Fruit fly (Drosophila melanogaster): ENCODE measurements around the gene CG4332.
A peak's percentile ranks its signal among the peaks of the same experiment; 100 is the strongest.

CG4332 gene

dm6 chrX:13111832-13112231, 43.0 kb upstream of the CG4332 start (continued):
- no peak for TF ChIP-seq CG3919 (GFP tag; optimal IDR thresholded peaks at IDR 0.05)
- no peak for TF ChIP-seq spab (GFP tag; optimal IDR thresholded peaks at IDR 0.05)
- TF ChIP-seq acj6 (GFP tag; optimal IDR thresholded peaks at IDR 0.05) = no peak
- no peak for TF ChIP-seq CG10669 (GFP tag; optimal IDR thresholded peaks at IDR 0.05)
- no peak for TF ChIP-seq Met (GFP tag; optimal IDR thresholded peaks at IDR 0.05)
- no peak for TF ChIP-seq Hr39 (GFP tag; optimal IDR thresholded peaks at IDR 0.05)
- TF ChIP-seq net (GFP tag; optimal IDR thresholded peaks at IDR 0.05) = no peak
- no peak for TF ChIP-seq Sox15 (GFP tag; optimal IDR thresholded peaks at IDR 0.05)
- TF ChIP-seq CG3032 (tag; optimal IDR thresholded peaks at IDR 0.05) = no peak
- no peak for TF ChIP-seq CG8319 (GFP tag; optimal IDR thresholded peaks at IDR 0.05)
- TF ChIP-seq CG16779 (tag; optimal IDR thresholded peaks at IDR 0.05) = no peak
- TF ChIP-seq Blimp-1 (GFP tag; optimal IDR thresholded peaks at IDR 0.05) = peak; percentile 28
- TF ChIP-seq dsx (GFP tag; optimal IDR thresholded peaks at IDR 0.05; ENCODE audit: poor library complexity, severe bottlenecking) = peak; percentile 40
- TF ChIP-seq CG6808 (GFP tag; optimal IDR thresholded peaks at IDR 0.05) = peak; percentile 44
- TF ChIP-seq CG32006 (GFP tag; optimal IDR thresholded peaks at IDR 0.05) = no peak
- TF ChIP-seq CG7368 (GFP tag; optimal IDR thresholded peaks at IDR 0.05) = no peak
- TF ChIP-seq Eip75B (GFP tag; optimal IDR thresholded peaks at IDR 0.05) = peak; percentile 16
- no peak for TF ChIP-seq vri (GFP tag; optimal IDR thresholded peaks at IDR 0.05)
- TF ChIP-seq CG1621 (tag; optimal IDR thresholded peaks at IDR 0.05) = peak; percentile 15
- TF ChIP-seq CG6276 (GFP tag; optimal IDR thresholded peaks at IDR 0.05) = peak; percentile 67
- no peak for TF ChIP-seq topi (GFP tag; optimal IDR thresholded peaks at IDR 0.05)
- peak; percentile 75 for TF ChIP-seq CG8119 (GFP tag; IDR thresholded peaks at IDR 0.05)
- no peak for TF ChIP-seq achi (GFP tag; optimal IDR thresholded peaks at IDR 0.05)
- TF ChIP-seq cyc (GFP tag; optimal IDR thresholded peaks at IDR 0.05) = no peak
- no peak for TF ChIP-seq CG6163 (GFP tag; IDR thresholded peaks at IDR 0.05)
- no peak for TF ChIP-seq CG11902 (GFP tag; optimal IDR thresholded peaks at IDR 0.05)
- no peak for TF ChIP-seq CG11294 (GFP tag; IDR thresholded peaks at IDR 0.05)
- no peak for TF ChIP-seq Hr4 (GFP tag; optimal IDR thresholded peaks at IDR 0.05)
- peak; percentile 68 for TF ChIP-seq CG15336 (GFP tag; IDR thresholded peaks at IDR 0.05)
- no peak for TF ChIP-seq CG10631 (GFP tag; optimal IDR thresholded peaks at IDR 0.05)
- TF ChIP-seq CG6854 (GFP tag; optimal IDR thresholded peaks at IDR 0.05) = peak; percentile 53
- TF ChIP-seq Sox14 (GFP tag; optimal IDR thresholded peaks at IDR 0.05) = no peak
- TF ChIP-seq fd59A (GFP tag; optimal IDR thresholded peaks at IDR 0.05) = no peak
- peak; percentile 11 for TF ChIP-seq CG34406 (GFP tag; optimal IDR thresholded peaks at IDR 0.05)

dm6 chrX:13112238-13112829, 42.5 kb upstream of the CG4332 start, which contains the start of gene Chpf:
Gene Chpf (minus strand): TSS chrX:13112462.
- peak; percentile 33 for TF ChIP-seq Met (GFP tag; optimal IDR thresholded peaks at IDR 0.05)
- peak; percentile 0 for TF ChIP-seq Eip93F (GFP tag; optimal IDR thresholded peaks at IDR 0.05)
- TF ChIP-seq vri (GFP tag; optimal IDR thresholded peaks at IDR 0.05) = peak; percentile 33
- TF ChIP-seq topi (GFP tag; optimal IDR thresholded peaks at IDR 0.05) = peak; percentile 7
- TF ChIP-seq CG6854 (GFP tag; optimal IDR thresholded peaks at IDR 0.05) = no peak
- TF ChIP-seq eg (GFP tag; IDR thresholded peaks at IDR 0.05) = peak; percentile 60; the same call in 1 of the 3 replicates
- no peak for TF ChIP-seq Lpt (GFP tag; optimal IDR thresholded peaks at IDR 0.05)
- TF ChIP-seq net (GFP tag; optimal IDR thresholded peaks at IDR 0.05) = no peak
- peak; percentile 73 for TF ChIP-seq fkh (GFP tag; optimal IDR thresholded peaks at IDR 0.05)
- peak; percentile 70 for TF ChIP-seq svp (GFP tag)
- TF ChIP-seq Eip75B (GFP tag; optimal IDR thresholded peaks at IDR 0.05) = peak; percentile 7
- peak; percentile 23 for TF ChIP-seq esn (GFP tag; optimal IDR thresholded peaks at IDR 0.05)
- peak; percentile 24 for TF ChIP-seq CG32006 (GFP tag; optimal IDR thresholded peaks at IDR 0.05)
- TF ChIP-seq ss (GFP tag; optimal IDR thresholded peaks at IDR 0.05) = peak in 1 of 2 experiments; percentile 20
- peak; percentile 57; the same call in 1 of the 3 replicates for TF ChIP-seq CG6163 (GFP tag; IDR thresholded peaks at IDR 0.05)
- TF ChIP-seq CG6808 (GFP tag; optimal IDR thresholded peaks at IDR 0.05) = no peak

Data from whole organism, prepupa.